Worm (Caenorhabditis elegans): ENCODE measurements around the gene acl-14.

Gene acl-14

DNA sequence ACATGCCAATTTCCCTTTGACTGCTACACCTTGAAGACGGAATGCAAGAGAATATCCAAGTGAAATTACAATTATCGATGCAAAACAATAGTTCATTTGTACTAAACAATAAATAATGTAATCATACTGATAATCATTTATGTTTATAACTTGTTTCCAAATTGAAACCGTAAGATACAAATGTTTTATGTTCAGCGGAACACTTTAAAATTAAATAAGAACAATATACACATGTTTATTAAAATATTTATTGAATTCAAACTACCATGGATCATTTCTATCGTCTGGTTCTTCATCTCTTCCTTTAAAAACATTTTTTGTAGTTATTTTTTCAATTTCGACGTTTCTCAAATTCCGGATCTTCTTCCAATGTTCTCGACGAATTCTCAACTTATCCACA lies 21.9 kb upstream of the acl-14 start, which contains the start of gene ttr-40:
ttr-40 (minus strand) TSS at position 101 of the 400 bp plus-strand sequence.
- TF ChIP-seq cnd-1 (tag; optimal IDR thresholded peaks at IDR 0.05) (no peak), unc-120 (tag; optimal IDR thresholded peaks at IDR 0.05; ENCODE audit: poor library complexity, severe bottlenecking) (no peak), lsy-2 (tag; optimal IDR thresholded peaks at IDR 0.05) (no peak), bed-3 (GFP tag; optimal IDR thresholded peaks at IDR 0.05) (no peak), sptf-1 (tag; optimal IDR thresholded peaks at IDR 0.05) (no peak), nhr-2 (tag; optimal IDR thresholded peaks at IDR 0.05) (no peak), ceh-39 (tag; optimal IDR thresholded peaks at IDR 0.05) (no peak), zip-8 (tag; optimal IDR thresholded peaks at IDR 0.05) (no peak), mep-1 (tag; optimal IDR thresholded peaks at IDR 0.05) (no peak), lin-32 (GFP tag; optimal IDR thresholded peaks at IDR 0.05) (no peak), tbx-8 (GFP tag; optimal IDR thresholded peaks at IDR 0.05) (no peak), unc-62 (GFP tag; optimal IDR thresholded peaks at IDR 0.05) (no peak), ceh-83 (GFP tag; optimal IDR thresholded peaks at IDR 0.05) (no peak)

DNA sequence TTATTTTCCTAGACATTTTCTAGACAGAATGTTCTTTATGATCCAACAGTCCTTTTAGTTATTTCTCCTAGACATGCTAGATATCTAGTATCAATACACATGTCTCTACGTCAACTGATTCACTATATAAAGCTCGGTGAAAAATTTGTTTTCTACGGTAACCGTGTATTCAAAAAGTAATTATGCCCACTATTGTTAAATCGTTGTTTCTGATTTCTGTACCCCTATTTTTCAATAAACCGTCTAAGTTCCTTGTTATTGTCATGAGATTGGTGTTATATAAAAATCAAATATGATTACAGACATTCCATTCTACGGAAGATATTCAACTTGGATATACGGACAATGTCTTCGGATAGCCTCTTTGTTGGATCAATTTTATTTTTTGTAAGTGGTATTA lies 19.5 kb upstream of the acl-14 start, which contains the start of gene srx-46:
srx-46 (plus strand) TSS at position 301 of the 400 bp plus-strand sequence.
- TF ChIP-seq ztf-11 (tag; optimal IDR thresholded peaks at IDR 0.05) = no peak
- no peak for TF ChIP-seq mab-5 (tag; optimal IDR thresholded peaks at IDR 0.05)
- TF ChIP-seq mls-2 (tag; optimal IDR thresholded peaks at IDR 0.05) = no peak
- TF ChIP-seq blmp-1 (tag; optimal IDR thresholded peaks at IDR 0.05) = no peak
- no peak for TF ChIP-seq tbx-8 (GFP tag; optimal IDR thresholded peaks at IDR 0.05)
- no peak for TF ChIP-seq pha-4 (tag; optimal IDR thresholded peaks at IDR 0.05)
- TF ChIP-seq bed-3 (GFP tag; optimal IDR thresholded peaks at IDR 0.05) = no peak
- TF ChIP-seq mep-1 (tag; optimal IDR thresholded peaks at IDR 0.05) = no peak
- no peak for TF ChIP-seq elt-1 (tag; optimal IDR thresholded peaks at IDR 0.05; ENCODE audit: borderline replicate concordance, insufficient read depth)
- TF ChIP-seq unc-120 (tag; optimal IDR thresholded peaks at IDR 0.05; ENCODE audit: poor library complexity, severe bottlenecking) = no peak
- TF ChIP-seq ceh-43 (GFP tag; optimal IDR thresholded peaks at IDR 0.05) = no peak
- TF ChIP-seq ceh-39 (tag; optimal IDR thresholded peaks at IDR 0.05) = no peak
- TF ChIP-seq nhr-12 (tag; optimal IDR thresholded peaks at IDR 0.05) = no peak
- TF ChIP-seq ham-2 (GFP tag; optimal IDR thresholded peaks at IDR 0.05) = no peak
- no peak for TF ChIP-seq cnd-1 (tag; optimal IDR thresholded peaks at IDR 0.05)
- TF ChIP-seq zip-8 (tag; optimal IDR thresholded peaks at IDR 0.05) = no peak
- TF ChIP-seq M03D4.4 (tag; optimal IDR thresholded peaks at IDR 0.05) = no peak
- TF ChIP-seq unc-39 (tag; optimal IDR thresholded peaks at IDR 0.05) = no peak
- no peak for TF ChIP-seq nhr-76 (tag; optimal IDR thresholded peaks at IDR 0.05)

DNA sequence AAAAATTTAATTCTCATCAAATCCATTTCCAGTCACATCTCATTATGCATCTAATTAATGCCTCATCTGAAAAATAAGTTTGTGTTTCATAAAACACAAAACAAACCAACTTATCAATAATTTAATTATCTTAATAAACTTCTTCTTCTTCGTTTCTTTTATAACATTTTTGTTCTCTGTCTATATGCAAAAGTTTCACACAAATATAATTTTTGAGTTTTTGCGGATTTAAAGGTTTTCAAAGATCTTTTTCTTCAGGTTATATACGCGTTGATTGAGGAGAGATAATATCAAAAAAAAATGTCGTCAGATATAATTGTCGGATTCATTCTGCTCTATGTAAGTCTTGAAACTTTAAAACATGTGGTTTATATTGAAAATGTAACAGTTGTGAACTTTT lies 16.3 kb upstream of the acl-14 start, which contains the start of gene srx-47:
srx-47 (plus strand) TSS at position 301 of the 400 bp plus-strand sequence.
- no peak for TF ChIP-seq sem-2 (GFP tag; optimal IDR thresholded peaks at IDR 0.05)
- no peak for TF ChIP-seq ham-2 (GFP tag; optimal IDR thresholded peaks at IDR 0.05)
- TF ChIP-seq lin-32 (GFP tag; optimal IDR thresholded peaks at IDR 0.05) = no peak
- no peak for TF ChIP-seq blmp-1 (tag; optimal IDR thresholded peaks at IDR 0.05)
- no peak for TF ChIP-seq M03D4.4 (tag; optimal IDR thresholded peaks at IDR 0.05)
- no peak for TF ChIP-seq unc-39 (tag; optimal IDR thresholded peaks at IDR 0.05)
- no peak for TF ChIP-seq flh-1 (GFP tag; optimal IDR thresholded peaks at IDR 0.05)
- no peak for TF ChIP-seq nhr-237 (tag; optimal IDR thresholded peaks at IDR 0.05)
- no peak for TF ChIP-seq ceh-83 (GFP tag; optimal IDR thresholded peaks at IDR 0.05)
- no peak for TF ChIP-seq mep-1 (tag; optimal IDR thresholded peaks at IDR 0.05)
- no peak for TF ChIP-seq ces-1 (GFP tag; optimal IDR thresholded peaks at IDR 0.05)
- no peak for TF ChIP-seq ceh-43 (GFP tag; optimal IDR thresholded peaks at IDR 0.05)
- no peak for TF ChIP-seq drap-1 (GFP tag; optimal IDR thresholded peaks at IDR 0.05)
- no peak for TF ChIP-seq nhr-76 (tag; optimal IDR thresholded peaks at IDR 0.05)

DNA sequence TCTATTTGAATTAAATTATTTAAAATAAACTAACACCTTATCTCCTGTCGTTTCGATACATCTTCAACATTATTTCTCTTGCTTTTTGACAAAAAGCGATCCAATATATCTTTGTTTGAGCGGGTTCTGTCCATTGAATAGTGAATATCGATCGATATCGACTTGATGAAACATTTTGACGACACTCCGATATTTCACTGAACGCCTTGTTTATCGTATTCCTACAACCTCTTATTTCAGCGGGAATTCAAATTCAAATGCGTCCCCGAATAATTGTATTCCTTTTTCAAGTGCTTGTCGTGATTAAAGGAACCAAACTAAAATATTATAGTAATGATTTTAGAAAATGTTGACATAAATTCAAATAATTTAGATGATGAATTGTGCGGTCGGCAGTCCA lies 13.4 kb upstream of the acl-14 start, which contains the start of the genes K07B1.7 and try-5:
K07B1.7 (minus strand) TSS at position 159 of the 400 bp plus-strand sequence.
try-5 (plus strand) TSS at position 241 of the 400 bp plus-strand sequence.
- TF ChIP-seq lin-13 (tag; optimal IDR thresholded peaks at IDR 0.05) (peak; percentile 2), cnd-1 (tag; optimal IDR thresholded peaks at IDR 0.05) (no peak), ceh-39 (tag; optimal IDR thresholded peaks at IDR 0.05) (peak; percentile 91), unc-39 (tag; optimal IDR thresholded peaks at IDR 0.05) (no peak), elt-1 (tag; optimal IDR thresholded peaks at IDR 0.05; ENCODE audit: borderline replicate concordance, insufficient read depth) (no peak), lsy-2 (tag; optimal IDR thresholded peaks at IDR 0.05) (peak; percentile 75), blmp-1 (tag; optimal IDR thresholded peaks at IDR 0.05) (no peak), flh-1 (GFP tag; optimal IDR thresholded peaks at IDR 0.05) (no peak), mls-2 (tag; optimal IDR thresholded peaks at IDR 0.05) (no peak), sptf-1 (tag; optimal IDR thresholded peaks at IDR 0.05) (no peak), ces-1 (GFP tag; optimal IDR thresholded peaks at IDR 0.05) (peak; percentile 83), unc-120 (tag; optimal IDR thresholded peaks at IDR 0.05; ENCODE audit: poor library complexity, severe bottlenecking) (no peak), drap-1 (GFP tag; optimal IDR thresholded peaks at IDR 0.05) (no peak), nhr-12 (tag; optimal IDR thresholded peaks at IDR 0.05) (no peak), pha-4 (tag; optimal IDR thresholded peaks at IDR 0.05) (peak; percentile 45), elt-3 (tag; optimal IDR thresholded peaks at IDR 0.05) (no peak), bed-3 (GFP tag; optimal IDR thresholded peaks at IDR 0.05) (no peak), nhr-237 (tag; optimal IDR thresholded peaks at IDR 0.05) (peak; percentile 48), nhr-76 (tag; optimal IDR thresholded peaks at IDR 0.05) (no peak), mep-1 (tag; optimal IDR thresholded peaks at IDR 0.05) (peak; percentile 65)
